Worm (Caenorhabditis elegans): Measurements from ENCODE around the gene F11C1.1.

Gene F11C1.1

DNA sequence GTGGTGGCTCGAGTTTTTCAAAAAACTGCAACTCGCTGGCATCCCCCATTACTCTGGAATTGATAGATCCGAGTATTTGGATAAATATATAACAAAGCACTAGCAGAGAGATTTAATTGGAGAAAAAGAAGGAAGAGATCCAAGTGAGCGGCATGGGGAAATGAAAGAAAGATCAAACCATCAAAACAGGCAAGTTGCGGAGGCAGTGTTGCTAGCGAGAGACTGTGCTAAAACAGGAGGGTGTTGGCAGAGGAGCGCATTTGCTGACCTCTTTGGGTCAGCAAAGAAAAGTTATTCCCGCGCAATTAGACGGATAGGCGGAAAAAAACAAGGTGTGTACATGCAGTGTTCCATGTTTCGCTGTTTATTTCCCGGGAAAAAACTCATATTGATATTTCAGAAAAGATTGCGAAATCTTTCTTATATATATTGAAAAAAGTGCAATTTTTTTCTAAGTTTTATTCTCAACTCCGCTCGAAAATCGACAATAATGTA is 14.7 kb downstream of the F11C1.1 start, which contains the start of gene ppk-3 (continued):
- peak; percentile 6 for TF ChIP-seq lsy-12 (tag; optimal IDR thresholded peaks at IDR 0.05)
- TF ChIP-seq elt-1 (tag; optimal IDR thresholded peaks at IDR 0.05), result peak; percentile 61
- TF ChIP-seq nhr-67 (tag; optimal IDR thresholded peaks at IDR 0.05), result no peak
- TF ChIP-seq nhr-28 (tag; optimal IDR thresholded peaks at IDR 0.05), result no peak

DNA sequence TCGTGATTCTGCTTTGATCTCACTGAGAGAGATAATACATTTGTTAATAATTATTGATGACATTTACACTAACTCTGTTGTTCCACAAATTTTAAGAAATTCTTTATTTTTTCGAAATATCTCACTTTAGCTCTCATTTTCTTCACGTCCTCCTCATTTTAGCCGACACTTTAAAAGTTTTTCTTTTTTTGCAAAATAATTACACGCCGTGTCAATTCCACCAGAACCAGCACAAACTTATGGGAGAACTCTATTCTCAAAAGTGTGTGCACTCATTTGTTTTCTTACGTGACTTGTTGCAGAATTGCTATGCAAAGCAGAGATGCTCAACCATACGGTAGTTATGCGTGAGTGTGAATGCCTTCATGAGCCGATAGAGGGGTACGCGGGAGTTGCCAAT is 25.2 kb downstream of the F11C1.1 start, which contains the start of gene frpr-2:
Gene frpr-2, plus strand, starts transcription at position 301 of the 400 bp plus-strand sequence.
- TF ChIP-seq lsy-12 (tag; optimal IDR thresholded peaks at IDR 0.05) (no peak), lin-39 (tag; optimal IDR thresholded peaks at IDR 0.05) (no peak), nhr-11 (tag; optimal IDR thresholded peaks at IDR 0.05) (no peak)

DNA sequence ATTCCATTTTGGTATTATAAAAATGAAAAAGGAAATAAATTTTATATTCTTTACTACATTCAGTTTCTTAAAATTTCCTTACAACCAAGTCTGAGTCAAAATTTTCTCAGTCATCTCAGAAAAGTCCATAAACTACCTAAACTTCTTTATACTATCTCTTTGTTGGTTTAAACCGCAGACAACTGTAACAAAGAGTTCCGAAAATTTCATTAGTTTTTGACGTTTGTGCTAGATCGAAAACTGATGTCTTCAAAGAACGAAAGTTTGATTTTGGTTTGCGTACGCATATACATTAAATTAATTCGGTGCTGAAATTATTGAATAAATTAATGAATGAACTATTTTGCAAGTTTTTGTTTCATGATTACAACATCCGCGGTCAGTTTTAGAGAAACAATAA is 31.5 kb downstream of the F11C1.1 start:
- no peak for TF ChIP-seq ama-1 (optimal IDR thresholded peaks at IDR 0.05)
- TF ChIP-seq jun-1 (tag; optimal IDR thresholded peaks at IDR 0.05), result no peak
- TF ChIP-seq nhr-237 (tag; optimal IDR thresholded peaks at IDR 0.05), result no peak
- TF ChIP-seq fkh-10 (GFP tag; optimal IDR thresholded peaks at IDR 0.05), result peak; percentile 76
- no peak for TF ChIP-seq pqm-1 (tag; optimal IDR thresholded peaks at IDR 0.05)
- no peak for TF ChIP-seq ceh-9 (tag; optimal IDR thresholded peaks at IDR 0.05)
- no peak for TF ChIP-seq nhr-67 (tag; optimal IDR thresholded peaks at IDR 0.05)

DNA sequence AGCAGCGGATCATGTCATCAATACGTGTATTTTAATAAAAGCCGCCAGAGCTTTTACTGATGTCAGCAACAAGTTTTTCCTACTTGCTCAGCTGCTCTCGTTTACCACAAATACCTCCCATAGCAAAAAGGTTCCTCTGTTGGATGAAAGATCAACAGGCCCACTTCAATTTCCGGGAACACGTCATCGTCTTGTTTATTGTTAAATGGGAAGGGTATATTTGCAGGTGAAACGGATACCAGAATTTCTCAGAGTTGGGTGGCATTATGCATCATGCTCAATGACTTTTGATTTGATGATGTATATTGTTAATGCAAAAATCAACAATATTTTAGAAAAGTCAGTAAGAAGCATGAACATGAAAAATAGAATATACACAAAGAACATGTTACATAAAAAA is 39.2 kb downstream of the F11C1.1 start:
- TF ChIP-seq hmg-11 (tag; optimal IDR thresholded peaks at IDR 0.05) (no peak), snpc-4 (tag; optimal IDR thresholded peaks at IDR 0.05) (no peak), nhr-11 (tag; optimal IDR thresholded peaks at IDR 0.05) (no peak), ZK546.5 (tag; optimal IDR thresholded peaks at IDR 0.05) (no peak), ceh-9 (tag; optimal IDR thresholded peaks at IDR 0.05) (no peak), nhr-23 (tag; optimal IDR thresholded peaks at IDR 0.05) (no peak), mml-1 (tag; optimal IDR thresholded peaks at IDR 0.05) (no peak), ceh-82 (tag; optimal IDR thresholded peaks at IDR 0.05) (no peak), mdl-1 (tag; optimal IDR thresholded peaks at IDR 0.05) (no peak), nhr-43 (tag; optimal IDR thresholded peaks at IDR 0.05; ENCODE audit: poor library complexity, severe bottlenecking) (no peak), ztf-11 (tag; optimal IDR thresholded peaks at IDR 0.05) (no peak), lin-15B (tag; optimal IDR thresholded peaks at IDR 0.05) (no peak), egl-27 (tag; optimal IDR thresholded peaks at IDR 0.05) (no peak), ceh-16 (tag; optimal IDR thresholded peaks at IDR 0.05) (no peak), unc-39 (tag; optimal IDR thresholded peaks at IDR 0.05) (no peak)

DNA sequence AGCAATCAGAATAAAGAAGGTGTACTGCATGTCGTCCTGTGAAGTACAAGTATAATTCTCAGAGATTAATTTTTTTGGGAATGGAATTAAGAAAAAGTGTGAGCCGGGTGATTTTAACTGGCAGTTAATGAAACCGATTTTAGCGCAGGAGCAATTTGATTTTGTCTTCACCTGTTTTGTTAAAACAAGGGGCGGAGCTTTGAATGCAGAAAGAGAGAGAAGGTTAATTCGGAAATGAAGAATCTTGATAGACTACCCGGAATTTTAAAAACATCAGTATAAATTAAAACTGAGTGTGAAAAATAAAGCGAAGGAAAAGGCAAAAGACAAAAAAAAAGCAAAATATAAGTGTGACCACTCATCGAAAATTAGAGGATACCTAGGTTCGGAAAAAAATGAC is 43.8 kb downstream of the F11C1.1 start, which contains the start of gene C05E7.3:
Gene C05E7.3, minus strand, starts transcription at position 101 of the 400 bp plus-strand sequence.
- TF ChIP-seq elt-3 (tag; optimal IDR thresholded peaks at IDR 0.05) (no peak), hmg-11 (tag; optimal IDR thresholded peaks at IDR 0.05) (no peak), lin-15B (tag; optimal IDR thresholded peaks at IDR 0.05) (no peak), elt-1 (tag; optimal IDR thresholded peaks at IDR 0.05) (no peak), ZK546.5 (tag; optimal IDR thresholded peaks at IDR 0.05) (no peak), tbx-2 (tag; optimal IDR thresholded peaks at IDR 0.05) (no peak), unc-39 (tag; optimal IDR thresholded peaks at IDR 0.05) (no peak), mml-1 (tag; optimal IDR thresholded peaks at IDR 0.05) (no peak), elt-2 (tag; optimal IDR thresholded peaks at IDR 0.05) (no peak), ztf-11 (tag; optimal IDR thresholded peaks at IDR 0.05) (no peak), zag-1 (tag; optimal IDR thresholded peaks at IDR 0.05) (no peak), skn-1 (tag; optimal IDR thresholded peaks at IDR 0.05) (no peak), ama-1 (optimal IDR thresholded peaks at IDR 0.05) (no peak), fkh-10 (GFP tag; optimal IDR thresholded peaks at IDR 0.05) (no peak), nhr-67 (tag; optimal IDR thresholded peaks at IDR 0.05) (no peak), aly-2 (tag; optimal IDR thresholded peaks at IDR 0.05) (no peak), pqm-1 (tag; optimal IDR thresholded peaks at IDR 0.05) (no peak), unc-62 (GFP tag; optimal IDR thresholded peaks at IDR 0.05) (no peak), nhr-12 (tag; optimal IDR thresholded peaks at IDR 0.05) (no peak)

DNA sequence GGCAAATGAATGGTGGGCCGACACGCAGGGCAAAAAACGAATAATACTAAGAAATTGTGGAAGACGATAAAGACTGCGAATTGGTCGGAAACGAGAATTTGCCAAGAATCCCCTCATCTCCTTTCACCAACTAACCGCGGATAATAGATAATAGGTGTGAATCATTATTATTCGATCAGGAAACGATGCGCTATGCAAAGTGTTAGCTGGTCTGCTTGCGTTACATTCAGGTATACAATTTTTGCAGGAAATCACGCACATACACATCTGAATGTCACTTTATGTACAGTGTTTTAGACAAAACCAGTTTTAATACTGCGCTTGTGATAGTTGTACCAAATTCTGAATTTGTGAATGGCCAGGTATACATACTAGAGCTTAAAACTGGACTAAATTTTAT is 45.7 kb downstream of the F11C1.1 start:
- TF ChIP-seq lin-39 (tag; optimal IDR thresholded peaks at IDR 0.05) (no peak), nhr-11 (tag; optimal IDR thresholded peaks at IDR 0.05) (no peak), elt-1 (tag; optimal IDR thresholded peaks at IDR 0.05) (no peak), ceh-82 (tag; optimal IDR thresholded peaks at IDR 0.05) (no peak), snpc-4 (tag; optimal IDR thresholded peaks at IDR 0.05) (no peak), ceh-9 (tag; optimal IDR thresholded peaks at IDR 0.05) (no peak), fkh-2 (tag; optimal IDR thresholded peaks at IDR 0.05) (no peak), ama-1 (optimal IDR thresholded peaks at IDR 0.05) (no peak), nhr-77 (tag; optimal IDR thresholded peaks at IDR 0.05) (no peak), egl-27 (tag; optimal IDR thresholded peaks at IDR 0.05) (no peak), ceh-16 (tag; optimal IDR thresholded peaks at IDR 0.05) (no peak), lin-15B (tag; optimal IDR thresholded peaks at IDR 0.05) (no peak), nfya-1 (tag; optimal IDR thresholded peaks at IDR 0.05; ENCODE audit: insufficient read depth) (no peak), aly-2 (tag; optimal IDR thresholded peaks at IDR 0.05) (no peak), nhr-237 (tag; optimal IDR thresholded peaks at IDR 0.05) (no peak), hmg-11 (tag; optimal IDR thresholded peaks at IDR 0.05) (no peak), unc-62 (GFP tag; optimal IDR thresholded peaks at IDR 0.05) (no peak), nhr-43 (tag; optimal IDR thresholded peaks at IDR 0.05; ENCODE audit: poor library complexity, severe bottlenecking) (no peak)

Data from whole organism, L3 larva.